Worm (Caenorhabditis elegans) whole organism, L3 larva: ENCODE measurements around the gene F40G12.11.

ENCODE experiments used
- ZK546.5 ChIP-seq: sonication (generic microtip); optimal IDR thresholded peaks from 2 replicates; lab custom pipeline; 2017; ENCODE audit warnings: missing biosample characterization, missing genetic modification characterization
- aly-2 ChIP-seq: fragments of 150-350 bp; optimal IDR thresholded peaks from 2 replicates; lab custom pipeline; 2014; ENCODE audit warnings: missing biosample characterization, missing genetic modification characterization
- ceh-9 ChIP-seq: sonication (generic microtip); optimal IDR thresholded peaks from 2 replicates; lab custom pipeline; 2018; ENCODE audit warnings: missing biosample characterization, missing genetic modification characterization
- daf-12 ChIP-seq: fragments of 150-350 bp; optimal IDR thresholded peaks from 2 replicates; lab custom pipeline; 2014; ENCODE audit warnings: missing biosample characterization, missing genetic modification reagents, missing genetic modification characterization
- egl-27 ChIP-seq: sonication (generic microtip); optimal IDR thresholded peaks from 4 replicates; lab custom pipeline; 2017; ENCODE audit warnings: missing biosample characterization, missing genetic modification reagents, missing genetic modification characterization
- elt-2 ChIP-seq: sonication (generic microtip); optimal IDR thresholded peaks from 2 replicates; lab custom pipeline; 2016; ENCODE audit warnings: missing genetic modification reagents, mild to moderate bottlenecking, missing genetic modification characterization, missing compliant biosample characterization
- elt-3 ChIP-seq, 3 experiments: fragments of 150-350 bp in 1 of 3; sonication (generic microtip) in 2 of 3; optimal IDR thresholded peaks; 2 replicates in 2 of 3; 4 replicates in 1 of 3; lab custom pipeline; 2014 to 2017; ENCODE audit warnings: missing biosample characterization in 3 of 3, missing genetic modification characterization in 3 of 3
- eor-1 ChIP-seq, 2 experiments: fragments of 150-350 bp; optimal IDR thresholded peaks; 2 replicates each; lab custom pipeline; 2014 to 2018; ENCODE audit warnings: missing biosample characterization in 2 of 2, missing genetic modification characterization in 2 of 2
- fkh-10 ChIP-seq: sonication (generic microtip); optimal IDR thresholded peaks from 2 replicates; lab custom pipeline; 2017; ENCODE audit warnings: missing biosample characterization, missing genetic modification reagents, missing genetic modification characterization
- fos-1 ChIP-seq: fragments of 150-350 bp; optimal IDR thresholded peaks from 2 replicates; lab custom pipeline; 2014; ENCODE audit warnings: missing biosample characterization, missing genetic modification characterization
- hmg-11 ChIP-seq: sonication (generic microtip); optimal IDR thresholded peaks from 2 replicates; lab custom pipeline; 2016; ENCODE audit warnings: missing genetic modification characterization, missing compliant biosample characterization
- lin-39 ChIP-seq: fragments of 150-350 bp; optimal IDR thresholded peaks from 2 replicates; lab custom pipeline; 2018; ENCODE audit warnings: missing biosample characterization, missing genetic modification reagents, missing genetic modification characterization
- lsy-12 ChIP-seq: sonication (generic microtip); optimal IDR thresholded peaks from 2 replicates; lab custom pipeline; 2016; ENCODE audit warnings: mild to moderate bottlenecking, missing genetic modification characterization, missing compliant biosample characterization
- mdl-1 ChIP-seq: fragments of 150-350 bp; optimal IDR thresholded peaks from 2 replicates; lab custom pipeline; 2014; ENCODE audit warnings: missing biosample characterization, missing genetic modification characterization
- mml-1 ChIP-seq: fragments of 150-350 bp; sonication (generic microtip); optimal IDR thresholded peaks from 3 replicates; lab custom pipeline; 2014; ENCODE audit warnings: missing biosample characterization, missing genetic modification characterization
- nfya-1 ChIP-seq: sonication (generic microtip); optimal IDR thresholded peaks from 2 replicates; lab custom pipeline; 2017; ENCODE audit warnings: missing genetic modification characterization, mild to moderate bottlenecking, missing compliant biosample characterization, antibody characterized with exemption, moderate library complexity; ENCODE audit not compliant: insufficient read depth
- nhr-11 ChIP-seq: fragments of 150-350 bp; optimal IDR thresholded peaks from 2 replicates; lab custom pipeline; 2014; ENCODE audit warnings: missing biosample characterization, missing genetic modification characterization
- nhr-23 ChIP-seq: fragments of 150-350 bp; optimal IDR thresholded peaks from 2 replicates; lab custom pipeline; 2014; ENCODE audit warnings: missing biosample characterization, missing genetic modification reagents, missing genetic modification characterization
- nhr-237 ChIP-seq: fragments of 150-350 bp; optimal IDR thresholded peaks from 2 replicates; lab custom pipeline; 2014; ENCODE audit warnings: missing biosample characterization, missing genetic modification characterization
- nhr-25 ChIP-seq: sonication (generic microtip); optimal IDR thresholded peaks from 2 replicates; lab custom pipeline; 2017; ENCODE audit warnings: missing biosample characterization, missing genetic modification characterization
- nhr-28 ChIP-seq: fragments of 150-350 bp; optimal IDR thresholded peaks from 2 replicates; lab custom pipeline; 2014; ENCODE audit warnings: missing biosample characterization, missing genetic modification characterization
- nhr-43 ChIP-seq: sonication (generic microtip); optimal IDR thresholded peaks from 2 replicates; lab custom pipeline; 2016; ENCODE audit warnings: mild to moderate bottlenecking, missing genetic modification characterization, missing compliant biosample characterization; ENCODE audit not compliant: poor library complexity, severe bottlenecking
- nhr-76 ChIP-seq: fragments of 150-350 bp; sonication (generic microtip); optimal IDR thresholded peaks from 5 replicates; lab custom pipeline; 2014; ENCODE audit warnings: missing biosample characterization, missing genetic modification characterization
- pha-4 ChIP-seq: fragments of 150-350 bp; optimal IDR thresholded peaks from 2 replicates; lab custom pipeline; 2014; ENCODE audit warnings: missing biosample characterization, missing genetic modification reagents, missing genetic modification characterization
- pqm-1 ChIP-seq: fragments of 150-350 bp; optimal IDR thresholded peaks from 2 replicates; lab custom pipeline; 2017; ENCODE audit warnings: missing biosample characterization, missing genetic modification characterization, inconsistent platforms
- skn-1 ChIP-seq: fragments of 150-350 bp; optimal IDR thresholded peaks from 2 replicates; lab custom pipeline; 2014; ENCODE audit warnings: missing biosample characterization, missing genetic modification characterization
- snpc-4 ChIP-seq: fragments of 150-350 bp; optimal IDR thresholded peaks from 2 replicates; lab custom pipeline; 2014; ENCODE audit warnings: missing biosample characterization, missing genetic modification characterization
- unc-39 ChIP-seq: sonication (generic microtip); optimal IDR thresholded peaks from 4 replicates; lab custom pipeline; 2017; ENCODE audit warnings: missing biosample characterization, missing genetic modification characterization
- unc-62 ChIP-seq: fragments of 150-350 bp; sonication (generic microtip); optimal IDR thresholded peaks from 4 replicates; lab custom pipeline; 2014; ENCODE audit warnings: missing biosample characterization, missing genetic modification reagents, missing genetic modification characterization
- zag-1 ChIP-seq: fragments of 150-350 bp; optimal IDR thresholded peaks from 2 replicates; lab custom pipeline; 2014; ENCODE audit warnings: missing biosample characterization, missing genetic modification characterization
- ztf-11 ChIP-seq: fragments of 150-350 bp; optimal IDR thresholded peaks from 2 replicates; lab custom pipeline; 2014; ENCODE audit warnings: missing biosample characterization, missing genetic modification characterization
- ztf-4 ChIP-seq: fragments of 150-350 bp; optimal IDR thresholded peaks from 2 replicates; lab custom pipeline; 2014; ENCODE audit warnings: missing biosample characterization, missing genetic modification characterization

Gene F40G12.11

DNA sequence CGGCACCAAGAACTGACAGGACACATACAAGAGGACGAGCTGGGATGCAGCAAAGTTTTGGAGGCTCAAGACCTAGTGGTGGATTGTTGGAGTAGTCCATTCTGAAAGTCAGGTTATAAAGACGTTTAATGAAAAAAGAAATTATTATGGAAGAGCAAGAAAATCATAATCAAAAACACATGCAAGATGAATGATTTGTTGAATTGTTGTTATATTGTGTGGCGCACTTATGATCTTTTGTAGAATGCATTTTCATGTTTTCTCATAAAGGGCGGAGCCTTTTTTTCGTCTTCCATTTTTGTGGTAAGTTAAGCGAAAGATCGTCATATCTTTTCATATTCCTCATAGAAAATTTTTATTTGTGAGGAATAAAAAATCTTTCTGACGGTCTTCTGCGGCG, 30.6 kb downstream of the F40G12.11 start, which contains the start of gene F47B8.2:
TSS of gene F47B8.2 (minus strand) at position 101 of the 400 bp plus-strand sequence.
- TF ChIP-seq nfya-1 (tag; lab: Kevin White, UChicago): no peak

- TF ChIP-seq ztf-11 (tag; lab: Kevin White, UChicago) (no peak), unc-39 (no peak), nhr-76 (no peak), nhr-237 (no peak), pha-4 (tag; lab: Kevin White, UChicago) (peak; percentile 71), elt-2 (tag; lab: Kevin White, UChicago) (no peak), snpc-4 (tag; lab: Kevin White, UChicago) (peak; percentile 41), nhr-23 (tag; lab: Kevin White, UChicago) (no peak), nfya-1 (tag; lab: Kevin White, UChicago) (peak; percentile 11)
Measured at ce11 chrV:14317204-14317603, 31.2 kb downstream of the F40G12.11 start.

DNA sequence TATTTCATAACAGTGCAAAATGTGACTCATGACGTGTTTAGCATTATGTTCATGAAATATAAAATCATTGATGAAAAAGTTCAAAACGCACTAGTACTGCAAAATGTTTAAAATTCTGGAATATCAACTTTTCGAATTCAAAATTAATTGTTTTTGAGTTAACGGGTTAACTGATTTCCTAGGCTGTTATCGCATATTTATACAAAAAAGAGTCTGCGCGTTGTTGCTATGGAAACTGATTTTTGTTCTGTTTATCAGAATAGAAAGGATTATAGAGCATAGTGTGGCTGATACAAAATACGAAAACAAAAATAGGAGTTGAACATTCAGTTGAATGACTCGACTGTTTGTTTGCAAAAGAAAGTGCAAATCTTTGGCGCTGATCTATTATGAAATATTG, 31.6 kb downstream of the F40G12.11 start:
- TF ChIP-seq lsy-12 (tag; lab: Kevin White, UChicago) (no peak), elt-3 (tag; optimal IDR thresholded peaks at IDR 0.05; lab: Kevin White, UChicago) (no peak), nhr-25 (tag; lab: Kevin White, UChicago) (no peak), nhr-237 (no peak), daf-12 (tag; lab: Kevin White, UChicago) (no peak), skn-1 (tag; lab: Kevin White, UChicago) (no peak), nhr-28 (tag; lab: Kevin White, UChicago) (no peak), pha-4 (tag; lab: Kevin White, UChicago) (no peak)

- TF ChIP-seq nhr-25 (tag; lab: Kevin White, UChicago): no peak
- no peak for TF ChIP-seq fos-1 (tag; lab: Kevin White, UChicago)
- no peak for TF ChIP-seq unc-62 (GFP tag; lab: Kevin White, UChicago)
- TF ChIP-seq hmg-11 (tag; lab: Kevin White, UChicago): no peak
- no peak for TF ChIP-seq nhr-11 (tag; lab: Kevin White, UChicago)
- no peak for TF ChIP-seq ZK546.5 (tag; lab: Kevin White, UChicago)
- no peak for TF ChIP-seq lin-39 (tag; lab: Kevin White, UChicago)
- TF ChIP-seq snpc-4 (tag; lab: Kevin White, UChicago): no peak
- no peak for TF ChIP-seq zag-1 (tag; lab: Kevin White, UChicago)
- no peak for TF ChIP-seq aly-2 (tag; lab: Kevin White, UChicago)
- TF ChIP-seq nhr-28 (tag; lab: Kevin White, UChicago): no peak
- TF ChIP-seq unc-39: no peak
- no peak for TF ChIP-seq eor-1 (tag; optimal IDR thresholded peaks at IDR 0.05; lab: Kevin White, UChicago)
Measured at ce11 chrV:14319101-14319781, 33.3 kb downstream of the F40G12.11 start, which contains the start of gene F47B8.13. Gene F47B8.13 (minus strand): TSS chrV:14319731.

- TF ChIP-seq mml-1 (tag; lab: Kevin White, UChicago): no peak
- no peak for TF ChIP-seq nhr-43
- no peak for TF ChIP-seq zag-1 (tag; lab: Kevin White, UChicago)
- TF ChIP-seq ztf-4 (tag; lab: Kevin White, UChicago): no peak
- no peak for TF ChIP-seq lin-39 (tag; lab: Kevin White, UChicago)
- no peak for TF ChIP-seq elt-2 (tag; lab: Kevin White, UChicago)
- no peak for TF ChIP-seq egl-27 (tag; lab: Kevin White, UChicago)
- no peak for TF ChIP-seq mdl-1 (tag; lab: Kevin White, UChicago)
- TF ChIP-seq ceh-9 (tag; lab: Kevin White, UChicago): no peak
- no peak for TF ChIP-seq fkh-10
- no peak for TF ChIP-seq pqm-1 (tag; lab: Kevin White, UChicago)
- no peak for TF ChIP-seq ztf-11 (tag; lab: Kevin White, UChicago)
- TF ChIP-seq, all 47 proteins: peak for 0
Measured at ce11 chrV:14320246-14320645, 34.3 kb downstream of the F40G12.11 start, which contains the start of gene F47B8.14. Gene F47B8.14 (plus strand): TSS chrV:14320546.
